Fruit fly (Drosophila melanogaster): ENCODE data around the gene CG42353.

- TF ChIP-seq toe (GFP tag; optimal IDR thresholded peaks at IDR 0.05) (no peak), CG33017 (tag; optimal IDR thresholded peaks at IDR 0.05) (no peak), Crg-1 (GFP tag; optimal IDR thresholded peaks at IDR 0.05) (no peak), CG1620 (GFP tag; optimal IDR thresholded peaks at IDR 0.05) (no peak), cic (GFP tag; optimal IDR thresholded peaks at IDR 0.05) (no peak), CG5204 (GFP tag; optimal IDR thresholded peaks at IDR 0.05) (peak; percentile 34), CG12768 (GFP tag; optimal IDR thresholded peaks at IDR 0.05) (no peak), tj (GFP tag; optimal IDR thresholded peaks at IDR 0.05) (no peak), kay (GFP tag; ENCODE audit: borderline replicate concordance) (peak; percentile 9), Hr96 (GFP tag; optimal IDR thresholded peaks at IDR 0.05) (no peak)
These were observed 18.7 kb downstream of the CG42353 start for dm6 chrX:16085865-16086592.

Measured in whole organism, adult.